Fruit fly (Drosophila melanogaster) whole organism: ENCODE results near the gene CG11693.

Source experiments
- CG8478 ChIP-seq: fragments of >200 bp; optimal IDR thresholded peaks from 2 replicates; lab custom pipeline; 2018; ENCODE audit warnings: inconsistent platforms
- EcR ChIP-seq, 2 experiments: fragments of >200 bp; optimal IDR thresholded peaks; 2 replicates each; lab custom pipeline; 2017; ENCODE audit warnings: missing biosample characterization in 2 of 2, missing genetic modification characterization in 2 of 2, missing genetic modification reagents in 2 of 2
- pan ChIP-seq: fragments of >200 bp; optimal IDR thresholded peaks from 2 replicates; lab custom pipeline; 2017
- psq ChIP-seq: fragments of >200 bp; optimal IDR thresholded peaks from 2 replicates; lab custom pipeline; 2017
- usp ChIP-seq: fragments of >200 bp; optimal IDR thresholded peaks from 2 replicates; lab custom pipeline; 2017; ENCODE audit warnings: missing biosample characterization, missing genetic modification characterization, mixed read lengths

DNA sequence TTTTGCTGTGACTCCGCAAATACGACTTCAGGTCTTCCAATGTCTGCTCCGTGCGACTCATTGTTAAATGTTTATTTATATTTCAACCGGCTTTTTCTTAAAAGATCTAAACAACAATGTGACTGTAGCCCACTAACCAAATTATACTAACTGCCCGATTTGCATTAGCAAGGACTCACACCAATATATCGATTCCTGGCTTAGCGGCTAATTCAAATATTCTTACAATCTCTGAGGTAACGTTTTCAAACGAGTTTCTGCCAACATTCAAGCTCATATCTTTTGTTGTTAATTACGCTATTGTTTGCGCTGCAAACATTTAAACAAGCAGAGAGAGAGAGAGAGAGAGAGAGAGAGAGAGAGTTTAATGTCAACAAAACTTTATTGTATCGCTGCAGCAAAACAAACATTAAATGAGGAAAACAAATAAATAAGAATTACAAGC, 2.0 kb downstream of the CG11693 start, which contains the start of gene tex:
- no peak for TF ChIP-seq psq (lab: Kevin White, UChicago)
- TF ChIP-seq CG8478: no peak
- no peak for TF ChIP-seq pan (lab: Kevin White, UChicago)
- TF ChIP-seq usp (GFP tag; lab: Kevin White, UChicago): no peak
- TF ChIP-seq EcR (GFP tag; optimal IDR thresholded peaks at IDR 0.05; lab: Kevin White, UChicago): no peak
